Worm (Caenorhabditis elegans) whole organism, L4/young adult: ENCODE results near the gene gst-18.

Source experiments
- W03F9.2 ChIP-seq: fragments of 150-350 bp; optimal IDR thresholded peaks from 2 replicates; lab custom pipeline; 2014; ENCODE audit warnings: missing biosample characterization, missing genetic modification characterization
- dao-5 ChIP-seq: sonication (generic microtip); optimal IDR thresholded peaks from 2 replicates; lab custom pipeline; 2016; ENCODE audit warnings: missing genotype, missing genetic modification characterization, moderate library complexity, missing compliant biosample characterization
- him-1 ChIP-seq: sonication (generic microtip); optimal IDR thresholded peaks from 2 replicates; lab custom pipeline; 2016; ENCODE audit warnings: missing genotype, missing genetic modification reagents, missing genetic modification characterization, missing compliant biosample characterization

- no peak for TF ChIP-seq W03F9.2 (tag; lab: Kevin White, UChicago)
- TF ChIP-seq him-1 (tag; lab: Kevin White, UChicago) = no peak
- no peak for TF ChIP-seq dao-5
These were observed 21.0 kb downstream of the gst-18 start, which contains the start of gene gst-20 for ce11 chrII:13609655-13610054.
